Worm (Caenorhabditis elegans): ENCODE data around the gene nhr-58.

The nhr-58 gene

ce11 chrV:532046-532445 is at the start of gene nhr-58:
Gene nhr-58 (plus strand): TSS chrV:532259.
- TF ChIP-seq dao-5 (tag; optimal IDR thresholded peaks at IDR 0.05) (no peak), him-1 (tag; optimal IDR thresholded peaks at IDR 0.05) (no peak), W03F9.2 (tag; optimal IDR thresholded peaks at IDR 0.05) (no peak)

ce11 chrV:482860-483259 is 49.2 kb upstream of the nhr-58 start:
- TF ChIP-seq W03F9.2 (tag; optimal IDR thresholded peaks at IDR 0.05) (no peak), him-1 (tag; optimal IDR thresholded peaks at IDR 0.05) (no peak), dao-5 (tag; optimal IDR thresholded peaks at IDR 0.05) (no peak)

ce11 chrV:483289-483795 is 48.7 kb upstream of the nhr-58 start, which contains the start of gene nhr-130:
Gene nhr-130 (minus strand): TSS chrV:483339.
- TF ChIP-seq him-1 (tag; optimal IDR thresholded peaks at IDR 0.05) (no peak), W03F9.2 (tag; optimal IDR thresholded peaks at IDR 0.05) (no peak), dao-5 (tag; optimal IDR thresholded peaks at IDR 0.05) (no peak)

- no peak for TF ChIP-seq him-1 (tag; optimal IDR thresholded peaks at IDR 0.05)
- TF ChIP-seq W03F9.2 (tag; optimal IDR thresholded peaks at IDR 0.05), result no peak
- TF ChIP-seq dao-5 (tag; optimal IDR thresholded peaks at IDR 0.05), result no peak
These were observed 47.7 kb upstream of the nhr-58 start, which contains the start of gene nhr-212 for ce11 chrV:484285-484890. Gene nhr-212 (plus strand): TSS chrV:484857.

- TF ChIP-seq W03F9.2 (tag; optimal IDR thresholded peaks at IDR 0.05), result no peak
- no peak for TF ChIP-seq him-1 (tag; optimal IDR thresholded peaks at IDR 0.05)
- no peak for TF ChIP-seq dao-5 (tag; optimal IDR thresholded peaks at IDR 0.05)
These were observed 45.4 kb upstream of the nhr-58 start, which contains the start of gene nhr-211 for ce11 chrV:486684-487083. Gene nhr-211 (plus strand): TSS chrV:486984.

- TF ChIP-seq dao-5 (tag; optimal IDR thresholded peaks at IDR 0.05) (no peak), him-1 (tag; optimal IDR thresholded peaks at IDR 0.05) (no peak), W03F9.2 (tag; optimal IDR thresholded peaks at IDR 0.05) (no peak)
These were observed 44.1 kb upstream of the nhr-58 start for ce11 chrV:487980-488379.

ce11 chrV:489320-489719 is 42.7 kb upstream of the nhr-58 start, which contains the start of gene nhr-106:
Gene nhr-106 (plus strand): TSS chrV:489620.
- TF ChIP-seq him-1 (tag; optimal IDR thresholded peaks at IDR 0.05) (no peak), dao-5 (tag; optimal IDR thresholded peaks at IDR 0.05) (no peak), W03F9.2 (tag; optimal IDR thresholded peaks at IDR 0.05) (no peak)

- TF ChIP-seq him-1 (tag; optimal IDR thresholded peaks at IDR 0.05) (no peak), dao-5 (tag; optimal IDR thresholded peaks at IDR 0.05) (no peak), W03F9.2 (tag; optimal IDR thresholded peaks at IDR 0.05) (no peak)
These were observed 40.6 kb upstream of the nhr-58 start, which contains the start of gene str-196 for ce11 chrV:491432-491831. Gene str-196 (plus strand): TSS chrV:491732.

ce11 chrV:494284-494683 is 37.8 kb upstream of the nhr-58 start, which contains the start of gene nhr-131:
Gene nhr-131 (plus strand): TSS chrV:494370.
- no peak for TF ChIP-seq him-1 (tag; optimal IDR thresholded peaks at IDR 0.05)
- TF ChIP-seq W03F9.2 (tag; optimal IDR thresholded peaks at IDR 0.05), result no peak
- TF ChIP-seq dao-5 (tag; optimal IDR thresholded peaks at IDR 0.05), result no peak

- no peak for TF ChIP-seq dao-5 (tag; optimal IDR thresholded peaks at IDR 0.05)
- TF ChIP-seq him-1 (tag; optimal IDR thresholded peaks at IDR 0.05), result no peak
- TF ChIP-seq W03F9.2 (tag; optimal IDR thresholded peaks at IDR 0.05), result no peak
These were observed 34.7 kb upstream of the nhr-58 start, which contains the start of gene T01G6.1 for ce11 chrV:497399-497798. Gene T01G6.1 (plus strand): TSS chrV:497699.

ce11 chrV:500535-500934 is 31.5 kb upstream of the nhr-58 start:
- no peak for TF ChIP-seq W03F9.2 (tag; optimal IDR thresholded peaks at IDR 0.05)
- TF ChIP-seq dao-5 (tag; optimal IDR thresholded peaks at IDR 0.05), result no peak
- no peak for TF ChIP-seq him-1 (tag; optimal IDR thresholded peaks at IDR 0.05)

- TF ChIP-seq him-1 (tag; optimal IDR thresholded peaks at IDR 0.05) (no peak), dao-5 (tag; optimal IDR thresholded peaks at IDR 0.05) (no peak), W03F9.2 (tag; optimal IDR thresholded peaks at IDR 0.05) (no peak)
These were observed 30.8 kb upstream of the nhr-58 start, which contains the start of gene str-256 for ce11 chrV:501230-501629. Gene str-256 (minus strand): TSS chrV:501330.

ce11 chrV:502803-503273 is 29.2 kb upstream of the nhr-58 start, which contains the start of gene T01G6.10:
Gene T01G6.10 (minus strand): TSS chrV:503223.
- TF ChIP-seq W03F9.2 (tag; optimal IDR thresholded peaks at IDR 0.05) (no peak), him-1 (tag; optimal IDR thresholded peaks at IDR 0.05) (no peak), dao-5 (tag; optimal IDR thresholded peaks at IDR 0.05) (no peak)

- no peak for TF ChIP-seq dao-5 (tag; optimal IDR thresholded peaks at IDR 0.05)
- TF ChIP-seq W03F9.2 (tag; optimal IDR thresholded peaks at IDR 0.05), result no peak
- TF ChIP-seq him-1 (tag; optimal IDR thresholded peaks at IDR 0.05), result no peak
These were observed 28.3 kb upstream of the nhr-58 start, which contains the start of gene srlf-35 for ce11 chrV:503728-504127. Gene srlf-35 (plus strand): TSS chrV:504028.
